Fruit fly (Drosophila melanogaster): ENCODE measurements around the gene Tsr1.

- TF ChIP-seq h (optimal IDR thresholded peaks at IDR 0.05) (no peak), psq (optimal IDR thresholded peaks at IDR 0.05) (no peak), Myc (optimal IDR thresholded peaks at IDR 0.05) (no peak), Sin3A (optimal IDR thresholded peaks at IDR 0.05) (no peak), ttk (optimal IDR thresholded peaks at IDR 0.05) (no peak), insv (optimal IDR thresholded peaks at IDR 0.05) (no peak)
Measured at dm6 chr3L:21359879-21360278, 24.9 kb downstream of the Tsr1 start, which contains the start of gene CG32440.

All from Kc167 (cell line).